Fruit fly (Drosophila melanogaster): ENCODE data around the gene CG17129.
A peak's percentile ranks its signal among the peaks of the same experiment; 100 is the strongest.

CG17129 gene

dm6 chr3L:700160-700917 lies 20.2 kb upstream of the CG17129 start (continued):
- TF ChIP-seq CG10366 (GFP tag; IDR thresholded peaks at IDR 0.05) = peak; percentile 47
- no peak for TF ChIP-seq grn (GFP tag; optimal IDR thresholded peaks at IDR 0.05)
- no peak for TF ChIP-seq Sry-β (GFP tag; optimal IDR thresholded peaks at IDR 0.05)
- peak; percentile 26 for TF ChIP-seq zen (tag; optimal IDR thresholded peaks at IDR 0.05)
- TF ChIP-seq Mes4 (GFP tag; optimal IDR thresholded peaks at IDR 0.05) = peak; percentile 23
- peak; percentile 16; the same call in 1 of the 2 replicates for TF ChIP-seq Adf1 (GFP tag; IDR thresholded peaks at IDR 0.05)
- no peak for TF ChIP-seq Scr (GFP tag; IDR thresholded peaks at IDR 0.05; ENCODE audit: partially characterized antibody)
- peak; percentile 61 for TF ChIP-seq scrt (GFP tag; optimal IDR thresholded peaks at IDR 0.05)
- no peak for TF ChIP-seq br (optimal IDR thresholded peaks at IDR 0.05)
- TF ChIP-seq pzg (GFP tag; optimal IDR thresholded peaks at IDR 0.05) = no peak

DNA sequence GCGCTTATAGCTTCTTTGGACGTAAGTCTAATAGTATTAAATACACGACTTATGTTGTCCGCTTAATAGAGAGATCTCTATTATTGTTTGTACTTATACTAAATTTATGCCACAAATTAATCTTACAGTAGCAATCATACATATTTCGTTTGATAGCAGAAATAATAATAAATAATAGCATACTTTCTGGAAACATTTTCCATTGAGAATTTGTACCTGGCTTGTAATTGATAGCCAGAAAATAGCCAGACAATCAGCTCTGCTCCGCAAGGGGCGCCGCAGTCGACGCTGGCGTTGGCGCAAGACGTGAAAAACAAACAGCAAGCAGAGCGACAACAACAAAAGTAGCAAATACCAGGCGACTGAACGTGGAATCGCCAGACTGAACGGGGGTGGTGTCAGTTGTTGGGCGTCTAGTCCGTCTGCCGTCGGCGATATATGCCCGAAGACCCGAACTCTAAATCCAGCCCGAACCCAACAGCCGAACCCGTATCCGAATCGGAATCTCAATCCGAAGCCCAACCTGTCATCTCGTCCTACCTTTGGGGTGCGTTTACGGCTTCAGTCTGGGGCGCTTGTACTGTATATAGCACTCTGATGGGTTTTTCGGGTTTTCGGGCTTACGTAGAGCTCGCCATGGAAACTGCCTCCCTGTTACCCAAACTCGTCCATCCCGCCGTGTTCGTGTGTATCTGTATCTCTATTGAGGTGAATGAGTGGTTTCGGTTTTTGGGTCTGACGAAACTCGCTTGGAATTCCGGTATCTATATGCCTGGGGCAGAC lies 19.4 kb upstream of the CG17129 start:
- no peak for TF ChIP-seq CG10543 (GFP tag; optimal IDR thresholded peaks at IDR 0.05)
- TF ChIP-seq ci (GFP tag; IDR thresholded peaks at IDR 0.05) = peak; percentile 61; the same call in 2 of the 3 replicates
- TF ChIP-seq zfh2 (GFP tag; optimal IDR thresholded peaks at IDR 0.05) = peak; percentile 34
- TF ChIP-seq CG10565 (GFP tag; optimal IDR thresholded peaks at IDR 0.05) = no peak
- TF ChIP-seq unpg (GFP tag; optimal IDR thresholded peaks at IDR 0.05) = peak; percentile 38
- no peak for TF ChIP-seq CkIIα-i1 (GFP tag; IDR thresholded peaks at IDR 0.05)
- peak; percentile 42 for TF ChIP-seq Usf (GFP tag; optimal IDR thresholded peaks at IDR 0.05)
- TF ChIP-seq Doc2 (GFP tag; IDR thresholded peaks at IDR 0.05) = no peak
- TF ChIP-seq CG6791 (GFP tag; IDR thresholded peaks at IDR 0.05; ENCODE audit: partially characterized antibody) = peak; percentile 89
- no peak for TF ChIP-seq Ptx1 (GFP tag; IDR thresholded peaks at IDR 0.05)
- TF ChIP-seq tin (GFP tag; optimal IDR thresholded peaks at IDR 0.05) = peak; percentile 19
- TF ChIP-seq crol (GFP tag; IDR thresholded peaks at IDR 0.05) = no peak; the same call in 1 of the 2 replicates
- peak in 1 of 2 experiments; percentile 6 for TF ChIP-seq crp (GFP tag; optimal IDR thresholded peaks at IDR 0.05)
- 0 out of 3 replicates have a peak, but pooled peaks have one; percentile 11 for TF ChIP-seq Optix (GFP tag; IDR thresholded peaks at IDR 0.05)
- TF ChIP-seq twi (tag; optimal IDR thresholded peaks at IDR 0.05) = peak; percentile 15
- no peak for TF ChIP-seq Atf6 (GFP tag; IDR thresholded peaks at IDR 0.05)
- peak; percentile 48 for TF ChIP-seq bcd (GFP tag; optimal IDR thresholded peaks at IDR 0.05)
- peak; percentile 17 for TF ChIP-seq CHES-1-like (GFP tag; optimal IDR thresholded peaks at IDR 0.05)
- TF ChIP-seq MBD-R2 (GFP tag; IDR thresholded peaks at IDR 0.05) = no peak
- peak; percentile 31 for TF ChIP-seq NfI (GFP tag; optimal IDR thresholded peaks at IDR 0.05)
- peak; percentile 29 for TF ChIP-seq cato (GFP tag; optimal IDR thresholded peaks at IDR 0.05; ENCODE audit: borderline replicate concordance)
- peak; percentile 46 to 47 for TF ChIP-seq tll (GFP tag; optimal IDR thresholded peaks at IDR 0.05)
- TF ChIP-seq CG18619 (GFP tag; optimal IDR thresholded peaks at IDR 0.05) = peak; percentile 47
- peak; percentile 47 for TF ChIP-seq Hmx (GFP tag; optimal IDR thresholded peaks at IDR 0.05)
- peak; percentile 58 for TF ChIP-seq CG7839 (tag; optimal IDR thresholded peaks at IDR 0.05)
- TF ChIP-seq trem (tag; optimal IDR thresholded peaks at IDR 0.05) = no peak
- no peak for TF ChIP-seq TFAM (GFP tag; optimal IDR thresholded peaks at IDR 0.05)
- TF ChIP-seq CG14667 (GFP tag; IDR thresholded peaks at IDR 0.05) = no peak
- no peak for TF ChIP-seq Ravus (GFP tag; IDR thresholded peaks at IDR 0.05)
- TF ChIP-seq CG1529 (GFP tag; optimal IDR thresholded peaks at IDR 0.05) = no peak
- peak; percentile 27 to 43 for TF ChIP-seq chif (GFP tag; optimal IDR thresholded peaks at IDR 0.05)
- TF ChIP-seq wor (GFP tag; IDR thresholded peaks at IDR 0.05) = no peak
- no peak for TF ChIP-seq CG3847 (GFP tag; IDR thresholded peaks at IDR 0.05)
- no peak for TF ChIP-seq CG13624 (GFP tag; optimal IDR thresholded peaks at IDR 0.05)
- TF ChIP-seq Dek (tag; optimal IDR thresholded peaks at IDR 0.05) = peak; percentile 7
- TF ChIP-seq hbn (GFP tag; IDR thresholded peaks at IDR 0.05; ENCODE audit: partially characterized antibody) = no peak
- TF ChIP-seq CG2712 (tag; optimal IDR thresholded peaks at IDR 0.05) = peak; percentile 37
